Fruit fly (Drosophila melanogaster) whole organism, embryonic: ENCODE measurements around the gene CG42271.

ENCODE experiments used
- Awh ChIP-seq: fragments of 200-800 bp; sonication (Bioruptor generic); IDR thresholded peaks from 2 replicates; pipeline ENCODE4, ENCODE4 v1.3.6; 2022; ENCODE audit warnings: missing biosample characterization, missing genetic modification characterization
- CG11560 ChIP-seq: fragments of 200-800 bp; sonication (Bioruptor generic); IDR thresholded peaks from 3 replicates; pipeline ENCODE4 v1.3.6; 2022; ENCODE audit warnings: missing biosample characterization, missing genetic modification characterization
- CG11695 ChIP-seq: fragments of 200-800 bp; sonication (Bioruptor generic); IDR thresholded peaks from 3 replicates; pipeline ENCODE4 v1.3.6; 2022; ENCODE audit warnings: missing biosample characterization, missing genetic modification characterization
- CG11723 ChIP-seq: fragments of 200-800 bp; sonication (Bioruptor generic); optimal IDR thresholded peaks from 2 replicates; lab custom pipeline; 2017; ENCODE audit warnings: missing biosample characterization, mild to moderate bottlenecking, missing genetic modification characterization
- CG13296 ChIP-seq: fragments of 200-800 bp; sonication (Bioruptor generic); optimal IDR thresholded peaks from 3 replicates; lab custom pipeline; 2018; ENCODE audit warnings: missing biosample characterization, mild to moderate bottlenecking, missing genetic modification characterization
- CG13894 ChIP-seq: fragments of 200-800 bp; sonication (Bioruptor generic); optimal IDR thresholded peaks from 3 replicates; lab custom pipeline; 2018; ENCODE audit warnings: missing biosample characterization, mild to moderate bottlenecking, missing genetic modification characterization, moderate library complexity
- CG14050 ChIP-seq: fragments of 200-800 bp; sonication (Bioruptor generic); IDR thresholded peaks from 3 replicates; pipeline ENCODE4 v1.3.6; 2022; ENCODE audit warnings: missing biosample characterization, missing genetic modification characterization
- CG1603 ChIP-seq: fragments of 200-800 bp; sonication (Bioruptor generic); optimal IDR thresholded peaks from 2 replicates; lab custom pipeline; 2019; ENCODE audit warnings: missing biosample characterization, mild to moderate bottlenecking, missing genetic modification characterization, moderate library complexity
- CG17568 ChIP-seq: fragments of 200-800 bp; sonication (Bioruptor generic); optimal IDR thresholded peaks from 2 replicates; lab custom pipeline; 2018; ENCODE audit warnings: missing biosample characterization, mild to moderate bottlenecking, missing genetic modification characterization, moderate library complexity
- CG3281 ChIP-seq: fragments of 200-800 bp; sonication (Bioruptor generic); optimal IDR thresholded peaks from 3 replicates; lab custom pipeline; 2017; ENCODE audit warnings: missing biosample characterization, mild to moderate bottlenecking, missing genetic modification characterization
- CG3726 ChIP-seq: fragments of 200-800 bp; sonication (Bioruptor generic); IDR thresholded peaks from 3 replicates; pipeline ENCODE4, ENCODE4 v1.3.6; 2022; ENCODE audit warnings: missing biosample characterization, missing genetic modification characterization
- CG3838 ChIP-seq: fragments of 200-800 bp; sonication (Bioruptor generic); optimal IDR thresholded peaks from 3 replicates; lab custom pipeline; 2016; ENCODE audit warnings: missing biosample characterization, missing genetic modification characterization
- CG6654 ChIP-seq: fragments of 200-800 bp; sonication (Bioruptor generic); optimal IDR thresholded peaks from 2 replicates; lab custom pipeline; 2017; ENCODE audit warnings: missing biosample characterization, mild to moderate bottlenecking, missing genetic modification characterization
- CG6813 ChIP-seq: fragments of 200-800 bp; sonication (Bioruptor generic); optimal IDR thresholded peaks from 2 replicates; lab custom pipeline; 2017; ENCODE audit warnings: missing biosample characterization, missing genetic modification characterization, mild to moderate bottlenecking, moderate library complexity, missing genetic modification reagents
- CG7839 ChIP-seq: fragments of 200-800 bp; sonication (Bioruptor generic); optimal IDR thresholded peaks from 3 replicates; lab custom pipeline; 2018; ENCODE audit warnings: missing biosample characterization, mild to moderate bottlenecking, missing genetic modification characterization, moderate library complexity
- CG7928 ChIP-seq: fragments of 200-800 bp; sonication (Bioruptor generic); optimal IDR thresholded peaks from 2 replicates; lab custom pipeline; 2017; ENCODE audit warnings: missing biosample characterization, mild to moderate bottlenecking, missing genetic modification characterization
- CG9609 ChIP-seq: fragments of 200-800 bp; sonication (Bioruptor generic); optimal IDR thresholded peaks from 3 replicates; lab custom pipeline; 2016; ENCODE audit warnings: missing biosample characterization, missing genetic modification characterization
- Deaf1 ChIP-seq: fragments of 200-800 bp; optimal IDR thresholded peaks from 3 replicates; lab custom pipeline; 2019; ENCODE audit warnings: missing biosample characterization, mild to moderate bottlenecking, missing genetic modification characterization, moderate library complexity
- HLH3B ChIP-seq: fragments of 200-800 bp; sonication (Bioruptor generic); IDR thresholded peaks from 2 replicates; pipeline ENCODE4 v1.3.6; 2022; ENCODE audit warnings: missing biosample characterization, missing genetic modification characterization
- HLHmδ ChIP-seq: fragments of 200-800 bp; sonication (Bioruptor generic); optimal IDR thresholded peaks from 2 replicates; lab custom pipeline; 2018; ENCODE audit warnings: missing biosample characterization, mild to moderate bottlenecking, missing genetic modification characterization, moderate library complexity
- Hr51 ChIP-seq, 2 experiments: fragments of 200-800 bp; sonication (Bioruptor generic); optimal IDR thresholded peaks; 2 replicates in 1 of 2; 3 replicates in 1 of 2; lab custom pipeline; 2016 to 2018; ENCODE audit warnings: missing biosample characterization in 2 of 2, missing genetic modification characterization in 2 of 2, mild to moderate bottlenecking in 1 of 2, moderate library complexity in 1 of 2
- Med ChIP-seq: fragments of 200-800 bp; sonication (Bioruptor generic); peaks from one replicate; lab custom pipeline; 2016; ENCODE audit warnings: missing biosample characterization, missing genetic modification characterization, mild to moderate bottlenecking, inconsistent platforms, moderate library complexity
- NC2α ChIP-seq: fragments of 200-800 bp; sonication (Bioruptor generic); optimal IDR thresholded peaks from 2 replicates; lab custom pipeline; 2016; ENCODE audit warnings: missing biosample characterization, missing genetic modification characterization
- Rfx ChIP-seq: fragments of 200-800 bp; sonication (Bioruptor generic); IDR thresholded peaks from 2 replicates; pipeline ENCODE4 v1.3.6; 2022; ENCODE audit warnings: missing biosample characterization, missing genetic modification characterization
- abd-A ChIP-seq: fragments of 200-800 bp; sonication (Bioruptor generic); optimal IDR thresholded peaks from 3 replicates; lab custom pipeline; 2019; ENCODE audit warnings: missing biosample characterization, mild to moderate bottlenecking, missing genetic modification characterization, moderate library complexity
- ac ChIP-seq: fragments of 200-800 bp; sonication (Bioruptor generic); optimal IDR thresholded peaks from 3 replicates; lab custom pipeline; 2017; ENCODE audit warnings: missing biosample characterization, mild to moderate bottlenecking, missing genetic modification characterization
- ara ChIP-seq: fragments of 200-800 bp; sonication (Bioruptor generic); IDR thresholded peaks from 2 replicates; pipeline ENCODE4 v1.3.6; 2022; ENCODE audit warnings: missing biosample characterization, missing genetic modification characterization
- bbx ChIP-seq: fragments of 200-800 bp; sonication (Bioruptor generic); IDR thresholded peaks from 2 replicates; pipeline ENCODE4 v1.3.6; 2022; ENCODE audit warnings: missing biosample characterization, missing genetic modification characterization; ENCODE audit not compliant: partially characterized antibody
- cad ChIP-seq: fragments of >200 bp; optimal IDR thresholded peaks from 2 replicates; lab custom pipeline; 2017; ENCODE audit warnings: missing biosample characterization, missing genetic modification characterization
- chinmo ChIP-seq: fragments of 200-800 bp; sonication (Bioruptor generic); IDR thresholded peaks from 4 replicates; pipeline ENCODE4 v1.3.6; 2022; ENCODE audit warnings: missing biosample characterization, missing genetic modification characterization; ENCODE audit not compliant: partially characterized antibody
- cwo ChIP-seq: fragments of 200-800 bp; sonication (Bioruptor generic); optimal IDR thresholded peaks from 3 replicates; lab custom pipeline; 2017; ENCODE audit warnings: missing biosample characterization, missing genetic modification characterization, mild to moderate bottlenecking, moderate library complexity, missing genetic modification reagents
- dmrt11E ChIP-seq: fragments of 200-800 bp; sonication (Bioruptor generic); optimal IDR thresholded peaks from 3 replicates; lab custom pipeline; 2018; ENCODE audit warnings: missing biosample characterization, mild to moderate bottlenecking, missing genetic modification characterization, moderate library complexity
- ewg ChIP-seq: fragments of 200-800 bp; sonication (Bioruptor generic); optimal IDR thresholded peaks from 3 replicates; lab custom pipeline; 2017; ENCODE audit warnings: mild to moderate bottlenecking, missing biosample characterization, missing genetic modification reagents, missing genetic modification characterization
- exex ChIP-seq: fragments of 200-800 bp; sonication (Bioruptor generic); optimal IDR thresholded peaks from 4 replicates; lab custom pipeline; 2018; ENCODE audit warnings: missing biosample characterization, mild to moderate bottlenecking, missing genetic modification characterization, moderate library complexity
- grau ChIP-seq: fragments of 200-800 bp; optimal IDR thresholded peaks from 3 replicates; lab custom pipeline; 2019; ENCODE audit warnings: missing biosample characterization, mild to moderate bottlenecking, missing genetic modification characterization, moderate library complexity
- hb ChIP-seq: fragments of 200-800 bp; sonication (Bioruptor generic); IDR thresholded peaks from 3 replicates; pipeline ENCODE4 v1.3.6; 2022; ENCODE audit warnings: missing biosample characterization, missing genetic modification characterization; ENCODE audit not compliant: partially characterized antibody
- hbn ChIP-seq: fragments of 200-800 bp; sonication (Bioruptor generic); IDR thresholded peaks from 2 replicates; pipeline ENCODE4 v1.3.6; 2022; ENCODE audit warnings: missing biosample characterization, missing genetic modification characterization; ENCODE audit not compliant: partially characterized antibody
- lab ChIP-seq: fragments of 200-800 bp; sonication (Bioruptor generic); optimal IDR thresholded peaks from 3 replicates; lab custom pipeline; 2017; ENCODE audit warnings: missing biosample characterization, missing genetic modification characterization, mild to moderate bottlenecking, moderate library complexity, missing genetic modification reagents
- lov ChIP-seq, 2 experiments: fragments of 200-800 bp in 1 of 2; fragments of >200 bp in 1 of 2; sonication (Bioruptor generic) in 1 of 2; IDR thresholded peaks in 1 of 2; optimal IDR thresholded peaks in 1 of 2; 2 replicates in 1 of 2; 3 replicates in 1 of 2; pipeline versions ENCODE4 v1.3.6 to Lab custom; 2017 to 2022; ENCODE audit warnings: missing biosample characterization in 1 of 2, missing genetic modification characterization in 1 of 2
- nerfin-1 ChIP-seq: fragments of 200-800 bp; sonication (Bioruptor generic); optimal IDR thresholded peaks from 3 replicates; lab custom pipeline; 2019; ENCODE audit warnings: missing biosample characterization, mild to moderate bottlenecking, missing genetic modification characterization, moderate library complexity
- org-1 ChIP-seq: fragments of 200-800 bp; sonication (Bioruptor generic); optimal IDR thresholded peaks from 2 replicates; lab custom pipeline; 2017; ENCODE audit warnings: missing biosample characterization, missing genetic modification characterization
- pita ChIP-seq: fragments of 200-800 bp; sonication (Bioruptor generic); optimal IDR thresholded peaks from 2 replicates; lab custom pipeline; 2017; ENCODE audit warnings: missing biosample characterization, mild to moderate bottlenecking, missing genetic modification characterization
- pros ChIP-seq: fragments of 200-800 bp; sonication (Bioruptor generic); optimal IDR thresholded peaks from 3 replicates; lab custom pipeline; 2019; ENCODE audit warnings: missing biosample characterization, mild to moderate bottlenecking, missing genetic modification characterization, moderate library complexity
- pzg ChIP-seq: fragments of 200-800 bp; sonication (Bioruptor generic); optimal IDR thresholded peaks from 3 replicates; lab custom pipeline; 2018; ENCODE audit warnings: missing biosample characterization, mild to moderate bottlenecking, missing genetic modification characterization, moderate library complexity
- run ChIP-seq: fragments of 200-800 bp; sonication (Bioruptor generic); optimal IDR thresholded peaks from 3 replicates; lab custom pipeline; 2018; ENCODE audit warnings: missing biosample characterization, mild to moderate bottlenecking, missing genetic modification characterization
- sisA ChIP-seq: fragments of 200-800 bp; sonication (Bioruptor generic); IDR thresholded peaks from 2 replicates; pipeline ENCODE4 v1.3.6; 2022; ENCODE audit warnings: missing biosample characterization, missing genetic modification characterization
- unc-4 ChIP-seq: fragments of 200-800 bp; sonication (Bioruptor generic); IDR thresholded peaks from 2 replicates; pipeline ENCODE4 v1.3.6; 2022; ENCODE audit warnings: missing biosample characterization, missing genetic modification characterization; ENCODE audit not compliant: partially characterized antibody
- zfh2 ChIP-seq: fragments of 200-800 bp; sonication (Bioruptor generic); optimal IDR thresholded peaks from 2 replicates; lab custom pipeline; 2016; ENCODE audit warnings: missing biosample characterization, missing genetic modification characterization

Gene CG42271

dm6 chrX:14212147-14212792 is 21.6 kb downstream of the CG42271 start (continued):
- peak; percentile 33 for TF ChIP-seq grau (tag; lab: Kevin White, UChicago)
- no peak for TF ChIP-seq HLHmδ (GFP tag; lab: Kevin White, UChicago)
- no peak for TF ChIP-seq CG3838 (GFP tag; lab: Kevin White, UChicago)
- TF ChIP-seq CG6654 (GFP tag; lab: Kevin White, UChicago) = no peak
- TF ChIP-seq CG17568 = peak; percentile 4
- TF ChIP-seq bbx = 0 out of 2 replicates have a peak, but pooled peaks have one; percentile 31
- no peak for TF ChIP-seq NC2α (GFP tag; lab: Kevin White, UChicago)
- TF ChIP-seq CG13296 (GFP tag; lab: Kevin White, UChicago) = no peak
- TF ChIP-seq Med (GFP tag; lab: Kevin White, UChicago) = peak; percentile 57
- peak; percentile 70 for TF ChIP-seq abd-A (tag; lab: Kevin White, UChicago)
- no peak for TF ChIP-seq CG9609
- no peak for TF ChIP-seq lov (optimal IDR thresholded peaks at IDR 0.05; lab: Kevin White, UChicago)
- no peak for TF ChIP-seq lov (GFP tag; IDR thresholded peaks at IDR 0.05; lab: Robert Waterston, UW)
- no peak for TF ChIP-seq pros
- TF ChIP-seq CG3281 (GFP tag; lab: Kevin White, UChicago) = no peak
- TF ChIP-seq org-1 (GFP tag; lab: Kevin White, UChicago) = no peak
- peak; percentile 34 for TF ChIP-seq CG13894 (tag; lab: Kevin White, UChicago)
- no peak for TF ChIP-seq ewg
- no peak for TF ChIP-seq ac (GFP tag; lab: Kevin White, UChicago)
- peak; percentile 62 for TF ChIP-seq nerfin-1 (tag; lab: Kevin White, UChicago)
- no peak for TF ChIP-seq CG11695 (GFP tag; lab: Robert Waterston, UW)
- TF ChIP-seq CG1603 (tag; lab: Kevin White, UChicago) = no peak
- TF ChIP-seq CG3726 (GFP tag; lab: Robert Waterston, UW) = no peak
- TF ChIP-seq zfh2 (GFP tag; lab: Kevin White, UChicago) = no peak
- TF ChIP-seq hbn (GFP tag; lab: Robert Waterston, UW) = no peak
- TF ChIP-seq ara (GFP tag; lab: Robert Waterston, UW) = no peak
- TF ChIP-seq Deaf1 (tag; lab: Kevin White, UChicago) = peak; percentile 46
- TF ChIP-seq hb (GFP tag; lab: Robert Waterston, UW) = no peak
- 0 out of 2 replicates have a peak, but pooled peaks have one; percentile 19 for TF ChIP-seq unc-4
- no peak for TF ChIP-seq cwo
- TF ChIP-seq Awh = no peak
- no peak for TF ChIP-seq exex (tag; lab: Kevin White, UChicago)
- no peak for TF ChIP-seq pzg
- peak; percentile 24 for TF ChIP-seq lab (GFP tag; lab: Kevin White, UChicago)
- TF ChIP-seq CG11723 = no peak
- peak; percentile 78; the same call in 2 of the 4 replicates for TF ChIP-seq chinmo (GFP tag; lab: Robert Waterston, UW)

- no peak for TF ChIP-seq HLH3B (GFP tag; lab: Robert Waterston, UW)
- peak; percentile 31; the same call in 1 of the 2 replicates for TF ChIP-seq Rfx (GFP tag; lab: Robert Waterston, UW)
- TF ChIP-seq CG14050 = no peak
- no peak for TF ChIP-seq pita
- TF ChIP-seq CG7928 (GFP tag; lab: Kevin White, UChicago) = no peak
- TF ChIP-seq Hr51 (GFP tag; optimal IDR thresholded peaks at IDR 0.05; lab: Kevin White, UChicago) = peak in 1 of 2 experiments; percentile 21
- no peak for TF ChIP-seq sisA (GFP tag; lab: Robert Waterston, UW)
- no peak for TF ChIP-seq run (tag; lab: Kevin White, UChicago)
- TF ChIP-seq CG11560 (tag; lab: Robert Waterston, UW) = no peak
- TF ChIP-seq CG6813 (GFP tag; lab: Kevin White, UChicago) = no peak
- TF ChIP-seq dmrt11E = peak; percentile 11
- TF ChIP-seq CG7839 = peak; percentile 5
- TF ChIP-seq cad (GFP tag; lab: Kevin White, UChicago) = no peak
Observed at dm6 chrX:14211250-14211944, 22.5 kb downstream of the CG42271 start.
